Worm (Caenorhabditis elegans) whole organism, late embryonic: Measurements from ENCODE around the gene sre-41.
A peak's percentile ranks its signal among the peaks of the same experiment; 100 is the strongest.

Experiments
- C08G9.2 ChIP-seq: sonication (generic microtip); optimal IDR thresholded peaks from 2 replicates; lab custom pipeline; 2016; ENCODE audit warnings: mild to moderate bottlenecking, missing genetic modification characterization, moderate library complexity, missing compliant biosample characterization
- C38D4.7 ChIP-seq: fragments of 200-800 bp; sonication (Bioruptor generic); optimal IDR thresholded peaks from 2 replicates; lab custom pipeline; 2018; ENCODE audit warnings: mild to moderate bottlenecking, missing genetic modification characterization, moderate library complexity, missing compliant biosample characterization
- K09A11.1 ChIP-seq: sonication (generic microtip); optimal IDR thresholded peaks from 2 replicates; lab custom pipeline; 2017; ENCODE audit warnings: antibody characterized with exemption, mild to moderate bottlenecking, missing genetic modification characterization, missing compliant biosample characterization; ENCODE audit not compliant: insufficient read depth
- T23F11.4 ChIP-seq: fragments of 200-800 bp; sonication (Bioruptor generic); optimal IDR thresholded peaks from 2 replicates; lab custom pipeline; 2018; ENCODE audit warnings: mild to moderate bottlenecking, missing genetic modification characterization, missing compliant biosample characterization
- Y22D7AL.16 ChIP-seq: sonication (generic microtip); optimal IDR thresholded peaks from 2 replicates; lab custom pipeline; 2016; ENCODE audit warnings: missing genetic modification characterization, missing compliant biosample characterization
- ama-1 ChIP-seq: fragments of 150-350 bp; optimal IDR thresholded peaks from 2 replicates; lab custom pipeline; 2014
- ceh-14 ChIP-seq: sonication (generic microtip); optimal IDR thresholded peaks from 2 replicates; lab custom pipeline; 2016; ENCODE audit warnings: missing genotype, missing genetic modification characterization, missing compliant biosample characterization
- ceh-18 ChIP-seq: sonication (generic microtip); optimal IDR thresholded peaks from 2 replicates; lab custom pipeline; 2016; ENCODE audit warnings: missing genetic modification characterization, missing compliant biosample characterization
- ceh-19 ChIP-seq: fragments of 200-800 bp; sonication (Bioruptor generic); optimal IDR thresholded peaks from 2 replicates; lab custom pipeline; 2018; ENCODE audit warnings: mild to moderate bottlenecking, missing genetic modification characterization, missing compliant biosample characterization
- ceh-22 ChIP-seq: sonication (generic microtip); optimal IDR thresholded peaks from 2 replicates; lab custom pipeline; 2017; ENCODE audit warnings: missing biosample characterization, missing genetic modification characterization
- ceh-31 ChIP-seq: sonication (generic microtip); optimal IDR thresholded peaks from 2 replicates; lab custom pipeline; 2016; ENCODE audit warnings: missing genetic modification characterization, missing compliant biosample characterization
- ceh-45 ChIP-seq: fragments of 200-800 bp; sonication (Bioruptor generic); IDR thresholded peaks from 2 replicates; pipeline ENCODE4 v1.3.6; 2022; ENCODE audit warnings: missing genetic modification reagents, missing genetic modification characterization, missing compliant biosample characterization
- ceh-48 ChIP-seq: sonication (generic microtip); optimal IDR thresholded peaks from 2 replicates; lab custom pipeline; 2016; ENCODE audit warnings: missing genetic modification characterization, inconsistent platforms, missing compliant biosample characterization
- ceh-6 ChIP-seq: fragments of 200-800 bp; sonication (Bioruptor generic); optimal IDR thresholded peaks from 2 replicates; lab custom pipeline; 2018; ENCODE audit warnings: mild to moderate bottlenecking, missing genetic modification characterization, missing compliant biosample characterization
- che-1 ChIP-seq: sonication (generic microtip); optimal IDR thresholded peaks from 2 replicates; lab custom pipeline; 2016; ENCODE audit warnings: mild to moderate bottlenecking, missing genetic modification characterization, missing compliant biosample characterization
- fkh-10 ChIP-seq: fragments of 150-350 bp; optimal IDR thresholded peaks from 2 replicates; lab custom pipeline; 2014; ENCODE audit warnings: missing biosample characterization, missing genetic modification reagents, missing genetic modification characterization
- gmeb-2 ChIP-seq: sonication (generic microtip); optimal IDR thresholded peaks from 2 replicates; lab custom pipeline; 2016; ENCODE audit warnings: missing genetic modification characterization, inconsistent platforms, missing compliant biosample characterization
- hlh-13 ChIP-seq: fragments of 200-800 bp; sonication (Bioruptor generic); optimal IDR thresholded peaks from 2 replicates; lab custom pipeline; 2018; ENCODE audit warnings: mild to moderate bottlenecking, missing genetic modification characterization, missing compliant biosample characterization
- hlh-15 ChIP-seq: sonication (generic microtip); optimal IDR thresholded peaks from 2 replicates; lab custom pipeline; 2016; ENCODE audit warnings: missing genetic modification characterization, missing compliant biosample characterization
- hlh-30 ChIP-seq: sonication (generic microtip); optimal IDR thresholded peaks from 2 replicates; lab custom pipeline; 2017; ENCODE audit warnings: antibody characterized with exemption, missing genetic modification characterization, missing compliant biosample characterization; ENCODE audit not compliant: insufficient read depth
- lin-11 ChIP-seq: fragments of 200-800 bp; sonication (Bioruptor generic); optimal IDR thresholded peaks from 2 replicates; lab custom pipeline; 2018; ENCODE audit warnings: mild to moderate bottlenecking, missing genetic modification characterization, missing compliant biosample characterization
- madf-2 ChIP-seq: sonication (generic microtip); optimal IDR thresholded peaks from 2 replicates; lab custom pipeline; 2017; ENCODE audit warnings: missing genetic modification characterization, missing compliant biosample characterization
- mec-3 ChIP-seq: sonication (generic microtip); optimal IDR thresholded peaks from 2 replicates; lab custom pipeline; 2016; ENCODE audit warnings: borderline replicate concordance, missing genetic modification characterization, missing compliant biosample characterization
- nfya-1 ChIP-seq: sonication (generic microtip); optimal IDR thresholded peaks from 2 replicates; lab custom pipeline; 2017; ENCODE audit warnings: missing genetic modification characterization, mild to moderate bottlenecking, missing compliant biosample characterization, antibody characterized with exemption, moderate library complexity
- nhr-11 ChIP-seq: fragments of 150-350 bp; optimal IDR thresholded peaks from 2 replicates; lab custom pipeline; 2014; ENCODE audit warnings: missing biosample characterization, missing genetic modification characterization
- nhr-232 ChIP-seq: sonication (generic microtip); optimal IDR thresholded peaks from 2 replicates; lab custom pipeline; 2016; ENCODE audit warnings: missing genetic modification characterization, missing compliant biosample characterization
- npax-4 ChIP-seq: sonication (generic microtip); optimal IDR thresholded peaks from 2 replicates; lab custom pipeline; 2016; ENCODE audit warnings: missing genetic modification characterization, missing compliant biosample characterization
- odd-2 ChIP-seq: sonication (generic microtip); optimal IDR thresholded peaks from 2 replicates; lab custom pipeline; 2017; ENCODE audit warnings: antibody characterized with exemption, mild to moderate bottlenecking, missing genetic modification characterization, missing compliant biosample characterization
- pag-3 ChIP-seq: sonication (generic microtip); optimal IDR thresholded peaks from 2 replicates; lab custom pipeline; 2016; ENCODE audit warnings: missing compliant biosample characterization, missing genetic modification characterization, borderline replicate concordance
- pat-9 ChIP-seq: fragments of 200-800 bp; sonication (Bioruptor generic); optimal IDR thresholded peaks from 2 replicates; lab custom pipeline; 2018; ENCODE audit warnings: mild to moderate bottlenecking, missing genetic modification characterization, moderate library complexity, missing compliant biosample characterization
- pros-1 ChIP-seq: fragments of 150-350 bp; optimal IDR thresholded peaks from 2 replicates; lab custom pipeline; 2014; ENCODE audit warnings: missing biosample characterization, missing genetic modification reagents, missing genetic modification characterization
- rnt-1 ChIP-seq: sonication (generic microtip); optimal IDR thresholded peaks from 2 replicates; lab custom pipeline; 2016; ENCODE audit warnings: missing genetic modification characterization, missing compliant biosample characterization
- sdc-2 ChIP-seq: sonication (generic microtip); optimal IDR thresholded peaks from 2 replicates; lab custom pipeline; 2016; ENCODE audit warnings: missing genotype, missing genetic modification characterization, missing compliant biosample characterization
- sox-2 ChIP-seq: fragments of 200-800 bp; sonication (Bioruptor generic); IDR thresholded peaks from 2 replicates; pipeline ENCODE4 v1.3.6; 2022; ENCODE audit warnings: missing genetic modification reagents, missing genetic modification characterization, missing compliant biosample characterization
- tbx-7 ChIP-seq: sonication (generic microtip); optimal IDR thresholded peaks from 2 replicates; lab custom pipeline; 2016; ENCODE audit warnings: missing genotype, missing genetic modification characterization, missing compliant biosample characterization
- unc-42 ChIP-seq: sonication (generic microtip); optimal IDR thresholded peaks from 2 replicates; lab custom pipeline; 2016; ENCODE audit warnings: missing genotype, missing genetic modification characterization, missing compliant biosample characterization
- unc-55 ChIP-seq: sonication (generic microtip); optimal IDR thresholded peaks from 2 replicates; lab custom pipeline; 2017; ENCODE audit warnings: missing biosample characterization, missing genetic modification reagents, missing genetic modification characterization
- unc-86 ChIP-seq: sonication (generic microtip); optimal IDR thresholded peaks from 2 replicates; lab custom pipeline; 2016; ENCODE audit warnings: missing genetic modification characterization, missing compliant biosample characterization
- zip-5 ChIP-seq: sonication (generic microtip); optimal IDR thresholded peaks from 2 replicates; lab custom pipeline; 2016; ENCODE audit warnings: missing genetic modification characterization, missing compliant biosample characterization
- ztf-16 ChIP-seq: sonication (generic microtip); optimal IDR thresholded peaks from 2 replicates; lab custom pipeline; 2017; ENCODE audit warnings: missing genetic modification characterization, missing compliant biosample characterization

Gene sre-41

ce11 chrII:12369202-12369601 lies 18.9 kb upstream of the sre-41 start:
- TF ChIP-seq nhr-232 (tag; lab: Kevin White, UChicago) (no peak), fkh-10 (GFP tag; lab: Kevin White, UChicago) (no peak), hlh-30 (tag; lab: Kevin White, UChicago) (no peak), ceh-22 (tag; lab: Kevin White, UChicago) (no peak), T23F11.4 (GFP tag; lab: Kevin White, UChicago) (no peak), hlh-13 (GFP tag; lab: Kevin White, UChicago) (no peak), zip-5 (tag; lab: Kevin White, UChicago) (no peak), pag-3 (tag; lab: Kevin White, UChicago) (no peak), lin-11 (tag; lab: Kevin White, UChicago) (no peak), Y22D7AL.16 (tag; lab: Kevin White, UChicago) (no peak), ceh-14 (tag; lab: Kevin White, UChicago) (no peak), rnt-1 (tag; lab: Kevin White, UChicago) (no peak), C08G9.2 (no peak), che-1 (tag; lab: Kevin White, UChicago) (no peak), mec-3 (tag; lab: Kevin White, UChicago) (no peak), unc-86 (tag; lab: Kevin White, UChicago) (no peak), madf-2 (no peak), K09A11.1 (tag; lab: Kevin White, UChicago) (no peak), sox-2 (GFP tag; lab: Robert Waterston, UW) (no peak), gmeb-2 (no peak)

- TF ChIP-seq pros-1 (tag; lab: Kevin White, UChicago) (no peak), sox-2 (GFP tag; lab: Robert Waterston, UW) (no peak), ceh-31 (peak; percentile 47), ceh-48 (tag; lab: Kevin White, UChicago) (no peak), pat-9 (tag; lab: Kevin White, UChicago) (no peak), unc-42 (tag; lab: Kevin White, UChicago) (peak; percentile 63)
These were observed 14.2 kb upstream of the sre-41 start for ce11 chrII:12373921-12374320.

DNA sequence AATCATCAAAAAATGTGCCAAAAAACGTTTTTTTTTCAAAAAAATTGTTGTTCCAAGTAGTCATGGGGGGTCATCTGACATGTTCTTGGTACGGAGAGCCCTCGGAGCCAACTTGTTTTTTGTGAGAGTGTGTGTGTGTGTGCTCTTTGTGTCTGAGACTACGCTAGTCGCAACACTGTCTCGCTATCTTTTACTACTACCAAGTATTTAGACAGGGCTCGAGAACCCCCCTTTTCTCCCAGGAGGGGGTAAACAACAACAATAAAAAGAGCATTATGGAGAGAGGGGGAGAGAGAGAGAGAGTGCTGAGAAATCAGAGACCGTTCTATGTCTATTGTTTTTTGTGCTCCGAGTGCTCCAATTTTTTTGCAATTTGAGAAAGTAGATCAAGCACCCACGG lies 9.3 kb upstream of the sre-41 start:
- no peak for TF ChIP-seq C38D4.7 (GFP tag; lab: Kevin White, UChicago)
- TF ChIP-seq nhr-11 (tag; lab: Kevin White, UChicago): no peak
- no peak for TF ChIP-seq nfya-1 (tag; lab: Kevin White, UChicago)
- TF ChIP-seq mec-3 (tag; lab: Kevin White, UChicago): no peak
- TF ChIP-seq unc-55 (GFP tag; lab: Kevin White, UChicago): no peak
- TF ChIP-seq ceh-19: no peak
- no peak for TF ChIP-seq ztf-16 (tag; lab: Kevin White, UChicago)
- no peak for TF ChIP-seq ama-1 (lab: Kevin White, UChicago)
- TF ChIP-seq odd-2 (tag; lab: Kevin White, UChicago): no peak
- TF ChIP-seq ceh-48 (tag; lab: Kevin White, UChicago): no peak
- no peak for TF ChIP-seq rnt-1 (tag; lab: Kevin White, UChicago)
- TF ChIP-seq ceh-14 (tag; lab: Kevin White, UChicago): no peak
- no peak for TF ChIP-seq ceh-6 (GFP tag; lab: Kevin White, UChicago)

ce11 chrII:12379430-12379829 lies 8.7 kb upstream of the sre-41 start, which contains the start of gene marc-5:
Gene marc-5, minus strand, starts transcription at chrII:12379530.
- TF ChIP-seq C08G9.2: no peak
- no peak for TF ChIP-seq hlh-15 (tag; lab: Kevin White, UChicago)
- TF ChIP-seq nhr-232 (tag; lab: Kevin White, UChicago): no peak
- TF ChIP-seq K09A11.1 (tag; lab: Kevin White, UChicago): no peak
- no peak for TF ChIP-seq tbx-7
- no peak for TF ChIP-seq sdc-2 (tag; lab: Kevin White, UChicago)
- TF ChIP-seq ceh-45 (GFP tag; lab: Robert Waterston, UW): no peak
- TF ChIP-seq ama-1 (lab: Kevin White, UChicago): no peak
- no peak for TF ChIP-seq npax-4 (tag; lab: Kevin White, UChicago)
- no peak for TF ChIP-seq nfya-1 (tag; lab: Kevin White, UChicago)
- TF ChIP-seq madf-2: no peak
- TF ChIP-seq gmeb-2: no peak
- TF ChIP-seq ceh-18 (tag; lab: Kevin White, UChicago): no peak
